Worm (Caenorhabditis elegans): ENCODE measurements around the gene F13A2.10.

- TF ChIP-seq ref-1 (GFP tag; conservative IDR thresholded peaks at IDR 0.05) = no peak
- TF ChIP-seq tab-1 (GFP tag; IDR thresholded peaks at IDR 0.05) = no peak
- no peak for TF ChIP-seq ztf-29 (GFP tag; IDR thresholded peaks at IDR 0.05)
- no peak for TF ChIP-seq flt-1 (GFP tag; IDR thresholded peaks at IDR 0.05)
- TF ChIP-seq med-1 (GFP tag; optimal IDR thresholded peaks at IDR 0.05; ENCODE audit: insufficient read depth) = no peak
- TF ChIP-seq cog-1 (tag; optimal IDR thresholded peaks at IDR 0.05) = no peak
- TF ChIP-seq T22C8.4 (GFP tag; IDR thresholded peaks at IDR 0.05) = no peak
- no peak for TF ChIP-seq klf-2 (GFP tag; conservative IDR thresholded peaks at IDR 0.05)
Observed at ce11 chrV:4423087-4423486, 37.0 kb upstream of the F13A2.10 start.
